Fruit fly (Drosophila melanogaster): Measurements from ENCODE around the gene Lsp1beta.

Lsp1beta gene

dm6 chr2L:892461-892860 is 5.8 kb upstream of the Lsp1beta start (continued):
- TF ChIP-seq CG8765 (GFP tag; IDR thresholded peaks at IDR 0.05) = no peak
- TF ChIP-seq CG3281 (GFP tag; optimal IDR thresholded peaks at IDR 0.05) = peak; percentile 51
- TF ChIP-seq CG16813 (GFP tag; IDR thresholded peaks at IDR 0.05; ENCODE audit: partially characterized antibody) = 0 out of 3 replicates have a peak, but pooled peaks have one; percentile 18
- no peak for TF ChIP-seq Sry-δ (GFP tag; optimal IDR thresholded peaks at IDR 0.05)
- TF ChIP-seq sob (GFP tag; IDR thresholded peaks at IDR 0.05) = no peak
- TF ChIP-seq CG10267 (tag; optimal IDR thresholded peaks at IDR 0.05) = peak; percentile 15
- 0 out of 3 replicates have a peak, but pooled peaks have one; percentile 17 for TF ChIP-seq ci (GFP tag; IDR thresholded peaks at IDR 0.05)
- TF ChIP-seq Nf-YC (tag; optimal IDR thresholded peaks at IDR 0.05) = no peak
- no peak for TF ChIP-seq prd (optimal IDR thresholded peaks at IDR 0.05)
- TF ChIP-seq prd (GFP tag; IDR thresholded peaks at IDR 0.05) = peak; percentile 61
- no peak for TF ChIP-seq Lhr (GFP tag; optimal IDR thresholded peaks at IDR 0.05)
- no peak for TF ChIP-seq D19A (tag; optimal IDR thresholded peaks at IDR 0.05)
- TF ChIP-seq CG32772 (GFP tag; IDR thresholded peaks at IDR 0.05) = peak; percentile 30; the same call in 1 of the 2 replicates
- TF ChIP-seq CG1603 (tag; optimal IDR thresholded peaks at IDR 0.05) = peak; percentile 49
- TF ChIP-seq Dip3 (GFP tag; optimal IDR thresholded peaks at IDR 0.05) = no peak
- TF ChIP-seq CG12659 (GFP tag; optimal IDR thresholded peaks at IDR 0.05) = peak; percentile 15
- peak; percentile 46 for TF ChIP-seq onecut (GFP tag; IDR thresholded peaks at IDR 0.05)
- no peak for TF ChIP-seq h (optimal IDR thresholded peaks at IDR 0.05)
- peak in 1 of 2 experiments; percentile 3 for TF ChIP-seq chif (GFP tag; optimal IDR thresholded peaks at IDR 0.05)
- TF ChIP-seq CG4730 (GFP tag; IDR thresholded peaks at IDR 0.05) = 0 out of 2 replicates have a peak, but pooled peaks have one; percentile 22
- TF ChIP-seq NfI (GFP tag; optimal IDR thresholded peaks at IDR 0.05) = peak; percentile 33
- no peak for TF ChIP-seq esg (GFP tag; conservative IDR thresholded peaks at IDR 0.05)
- TF ChIP-seq BEAF-32 (GFP tag; optimal IDR thresholded peaks at IDR 0.05) = no peak
- TF ChIP-seq CG7839 (tag; optimal IDR thresholded peaks at IDR 0.05) = peak; percentile 48
- TF ChIP-seq kni (GFP tag; optimal IDR thresholded peaks at IDR 0.05) = no peak
- TF ChIP-seq stc (GFP tag; IDR thresholded peaks at IDR 0.05) = peak; percentile 50; the same call in 1 of the 2 replicates
- no peak for TF ChIP-seq CG16815 (GFP tag; optimal IDR thresholded peaks at IDR 0.05)
- no peak for TF ChIP-seq Neu2 (GFP tag; optimal IDR thresholded peaks at IDR 0.05; ENCODE audit: borderline replicate concordance)
- no peak for TF ChIP-seq Hr3 (GFP tag; optimal IDR thresholded peaks at IDR 0.05)
- TF ChIP-seq Ada2b (GFP tag; IDR thresholded peaks at IDR 0.05) = peak; percentile 39; the same call in 1 of the 2 replicates
- TF ChIP-seq Hmr (GFP tag; optimal IDR thresholded peaks at IDR 0.05) = peak; percentile 53
- TF ChIP-seq NFAT (GFP tag; IDR thresholded peaks at IDR 0.05) = 0 out of 2 replicates have a peak, but pooled peaks have one; percentile 9
- 0 out of 2 replicates have a peak, but pooled peaks have one; percentile 34 for TF ChIP-seq ttk (GFP tag; IDR thresholded peaks at IDR 0.05)
- TF ChIP-seq CG3407 (GFP tag; optimal IDR thresholded peaks at IDR 0.05) = no peak
- TF ChIP-seq CG16863 (GFP tag; optimal IDR thresholded peaks at IDR 0.05) = no peak
- peak; percentile 53 for TF ChIP-seq Rfx (GFP tag; IDR thresholded peaks at IDR 0.05)
- peak; percentile 30 for TF ChIP-seq CG18262 (tag; optimal IDR thresholded peaks at IDR 0.05)
- no peak for TF ChIP-seq CG31365 (tag; optimal IDR thresholded peaks at IDR 0.05)
- TF ChIP-seq CG10366 (GFP tag; IDR thresholded peaks at IDR 0.05) = no peak; the same call in 1 of the 2 replicates
- 0 out of 2 replicates have a peak, but pooled peaks have one; percentile 34 for TF ChIP-seq CG3847 (GFP tag; IDR thresholded peaks at IDR 0.05)
- TF ChIP-seq fd102C (GFP tag; optimal IDR thresholded peaks at IDR 0.05) = no peak
- no peak for TF ChIP-seq dati (GFP tag; IDR thresholded peaks at IDR 0.05)
- peak; percentile 25 for TF ChIP-seq D19B (GFP tag; optimal IDR thresholded peaks at IDR 0.05)
- peak; percentile 24 for TF ChIP-seq Blimp-1 (GFP tag; optimal IDR thresholded peaks at IDR 0.05)
- TF ChIP-seq gt (GFP tag; IDR thresholded peaks at IDR 0.05) = no peak
- peak; percentile 34 for TF ChIP-seq bcd (GFP tag; optimal IDR thresholded peaks at IDR 0.05)
- TF ChIP-seq CG10979 (tag; optimal IDR thresholded peaks at IDR 0.05) = peak; percentile 15
- no peak for TF ChIP-seq hkb (optimal IDR thresholded peaks at IDR 0.05)
- peak; percentile 54 for TF ChIP-seq hkb (GFP tag; IDR thresholded peaks at IDR 0.05)
- TF ChIP-seq sisA (GFP tag; IDR thresholded peaks at IDR 0.05) = peak; percentile 39; the same call in 1 of the 2 replicates
- TF ChIP-seq repo (GFP tag; optimal IDR thresholded peaks at IDR 0.05) = no peak

Measured in whole organism, embryonic.